Worm (Caenorhabditis elegans) whole organism, late embryonic: ENCODE data around the gene smex-2.

ENCODE experiments used
- C38D4.7 ChIP-seq: fragments of 200-800 bp; sonication (Bioruptor generic); optimal IDR thresholded peaks from 2 replicates; lab custom pipeline; 2018; ENCODE audit warnings: mild to moderate bottlenecking, missing genetic modification characterization, moderate library complexity, missing compliant biosample characterization
- K09A11.1 ChIP-seq: sonication (generic microtip); optimal IDR thresholded peaks from 2 replicates; lab custom pipeline; 2017; ENCODE audit warnings: antibody characterized with exemption, mild to moderate bottlenecking, missing genetic modification characterization, missing compliant biosample characterization; ENCODE audit not compliant: insufficient read depth
- T23F11.4 ChIP-seq: fragments of 200-800 bp; sonication (Bioruptor generic); optimal IDR thresholded peaks from 2 replicates; lab custom pipeline; 2018; ENCODE audit warnings: mild to moderate bottlenecking, missing genetic modification characterization, missing compliant biosample characterization
- Y22D7AL.16 ChIP-seq: sonication (generic microtip); optimal IDR thresholded peaks from 2 replicates; lab custom pipeline; 2016; ENCODE audit warnings: missing genetic modification characterization, missing compliant biosample characterization
- ahr-1 ChIP-seq: sonication (generic microtip); optimal IDR thresholded peaks from 2 replicates; lab custom pipeline; 2016; ENCODE audit warnings: missing genetic modification characterization, missing compliant biosample characterization
- ceh-14 ChIP-seq: sonication (generic microtip); optimal IDR thresholded peaks from 2 replicates; lab custom pipeline; 2016; ENCODE audit warnings: missing genotype, missing genetic modification characterization, missing compliant biosample characterization
- ceh-18 ChIP-seq: sonication (generic microtip); optimal IDR thresholded peaks from 2 replicates; lab custom pipeline; 2016; ENCODE audit warnings: missing genetic modification characterization, missing compliant biosample characterization
- ceh-2 ChIP-seq: sonication (generic microtip); optimal IDR thresholded peaks from 2 replicates; lab custom pipeline; 2016; ENCODE audit warnings: missing genotype, missing genetic modification characterization, missing compliant biosample characterization
- ceh-22 ChIP-seq: sonication (generic microtip); optimal IDR thresholded peaks from 2 replicates; lab custom pipeline; 2017; ENCODE audit warnings: missing biosample characterization, missing genetic modification characterization
- ceh-24 ChIP-seq: sonication (generic microtip); optimal IDR thresholded peaks from 2 replicates; lab custom pipeline; 2016; ENCODE audit warnings: mild to moderate bottlenecking, missing genetic modification characterization, missing compliant biosample characterization
- ceh-30 ChIP-seq: fragments of 150-350 bp; optimal IDR thresholded peaks from 2 replicates; lab custom pipeline; 2014; ENCODE audit warnings: missing biosample characterization, missing genetic modification characterization
- ceh-31 ChIP-seq: sonication (generic microtip); optimal IDR thresholded peaks from 2 replicates; lab custom pipeline; 2016; ENCODE audit warnings: missing genetic modification characterization, missing compliant biosample characterization
- ceh-45 ChIP-seq: fragments of 200-800 bp; sonication (Bioruptor generic); IDR thresholded peaks from 2 replicates; pipeline ENCODE4 v1.3.6; 2022; ENCODE audit warnings: missing genetic modification reagents, missing genetic modification characterization, missing compliant biosample characterization
- ceh-6 ChIP-seq: fragments of 200-800 bp; sonication (Bioruptor generic); optimal IDR thresholded peaks from 2 replicates; lab custom pipeline; 2018; ENCODE audit warnings: mild to moderate bottlenecking, missing genetic modification characterization, missing compliant biosample characterization
- ceh-9 ChIP-seq: sonication (generic microtip); optimal IDR thresholded peaks from 2 replicates; lab custom pipeline; 2016; ENCODE audit warnings: mild to moderate bottlenecking, missing genetic modification characterization, inconsistent platforms, missing compliant biosample characterization
- che-1 ChIP-seq: sonication (generic microtip); optimal IDR thresholded peaks from 2 replicates; lab custom pipeline; 2016; ENCODE audit warnings: mild to moderate bottlenecking, missing genetic modification characterization, missing compliant biosample characterization
- dmd-4 ChIP-seq: sonication (generic microtip); optimal IDR thresholded peaks from 2 replicates; lab custom pipeline; 2016; ENCODE audit warnings: borderline replicate concordance, missing genetic modification characterization, missing compliant biosample characterization
- dve-1 ChIP-seq: sonication (generic microtip); optimal IDR thresholded peaks from 2 replicates; lab custom pipeline; 2017; ENCODE audit warnings: antibody characterized with exemption, mild to moderate bottlenecking, missing genetic modification characterization, missing compliant biosample characterization
- elt-2 ChIP-seq: sonication (generic microtip); optimal IDR thresholded peaks from 2 replicates; lab custom pipeline; 2016; ENCODE audit warnings: missing genetic modification reagents, missing genetic modification characterization, missing compliant biosample characterization
- elt-4 ChIP-seq: sonication (generic microtip); optimal IDR thresholded peaks from 2 replicates; lab custom pipeline; 2016; ENCODE audit warnings: missing genetic modification characterization, missing compliant biosample characterization
- fax-1 ChIP-seq: sonication (generic microtip); optimal IDR thresholded peaks from 2 replicates; lab custom pipeline; 2016; ENCODE audit warnings: missing genotype, missing genetic modification characterization, missing compliant biosample characterization
- fkh-6 ChIP-seq: sonication (generic microtip); optimal IDR thresholded peaks from 2 replicates; lab custom pipeline; 2016; ENCODE audit warnings: missing genetic modification characterization, missing compliant biosample characterization
- hlh-13 ChIP-seq: fragments of 200-800 bp; sonication (Bioruptor generic); optimal IDR thresholded peaks from 2 replicates; lab custom pipeline; 2018; ENCODE audit warnings: mild to moderate bottlenecking, missing genetic modification characterization, missing compliant biosample characterization
- hlh-15 ChIP-seq: sonication (generic microtip); optimal IDR thresholded peaks from 2 replicates; lab custom pipeline; 2016; ENCODE audit warnings: missing genetic modification characterization, missing compliant biosample characterization
- madf-2 ChIP-seq: sonication (generic microtip); optimal IDR thresholded peaks from 2 replicates; lab custom pipeline; 2017; ENCODE audit warnings: missing genetic modification characterization, missing compliant biosample characterization
- mec-3 ChIP-seq: sonication (generic microtip); optimal IDR thresholded peaks from 2 replicates; lab custom pipeline; 2016; ENCODE audit warnings: borderline replicate concordance, missing genetic modification characterization, missing compliant biosample characterization
- nfya-1 ChIP-seq: sonication (generic microtip); optimal IDR thresholded peaks from 2 replicates; lab custom pipeline; 2017; ENCODE audit warnings: missing genetic modification characterization, mild to moderate bottlenecking, missing compliant biosample characterization, antibody characterized with exemption, moderate library complexity
- nhr-11 ChIP-seq: fragments of 150-350 bp; optimal IDR thresholded peaks from 2 replicates; lab custom pipeline; 2014; ENCODE audit warnings: missing biosample characterization, missing genetic modification characterization
- odd-2 ChIP-seq: sonication (generic microtip); optimal IDR thresholded peaks from 2 replicates; lab custom pipeline; 2017; ENCODE audit warnings: antibody characterized with exemption, mild to moderate bottlenecking, missing genetic modification characterization, missing compliant biosample characterization
- pag-3 ChIP-seq: sonication (generic microtip); optimal IDR thresholded peaks from 2 replicates; lab custom pipeline; 2016; ENCODE audit warnings: missing compliant biosample characterization, missing genetic modification characterization, borderline replicate concordance
- pax-1 ChIP-seq: fragments of 150-350 bp; optimal IDR thresholded peaks from 2 replicates; lab custom pipeline; 2014; ENCODE audit warnings: missing biosample characterization, missing genetic modification characterization
- pqm-1 ChIP-seq: sonication (generic microtip); optimal IDR thresholded peaks from 2 replicates; lab custom pipeline; 2016; ENCODE audit warnings: missing genetic modification characterization, missing compliant biosample characterization
- ref-2 ChIP-seq: sonication (generic microtip); optimal IDR thresholded peaks from 2 replicates; lab custom pipeline; 2016; ENCODE audit warnings: missing genetic modification characterization, missing compliant biosample characterization
- sox-2 ChIP-seq: fragments of 200-800 bp; sonication (Bioruptor generic); IDR thresholded peaks from 2 replicates; pipeline ENCODE4 v1.3.6; 2022; ENCODE audit warnings: missing genetic modification reagents, missing genetic modification characterization, missing compliant biosample characterization
- tbx-2 ChIP-seq: sonication (generic microtip); optimal IDR thresholded peaks from 2 replicates; lab custom pipeline; 2016; ENCODE audit warnings: missing genetic modification characterization, missing compliant biosample characterization
- tbx-7 ChIP-seq: sonication (generic microtip); optimal IDR thresholded peaks from 2 replicates; lab custom pipeline; 2016; ENCODE audit warnings: missing genotype, missing genetic modification characterization, missing compliant biosample characterization
- zip-5 ChIP-seq: sonication (generic microtip); optimal IDR thresholded peaks from 2 replicates; lab custom pipeline; 2016; ENCODE audit warnings: missing genetic modification characterization, missing compliant biosample characterization
- ztf-16 ChIP-seq: sonication (generic microtip); optimal IDR thresholded peaks from 2 replicates; lab custom pipeline; 2017; ENCODE audit warnings: missing genetic modification characterization, missing compliant biosample characterization

The smex-2 gene

DNA sequence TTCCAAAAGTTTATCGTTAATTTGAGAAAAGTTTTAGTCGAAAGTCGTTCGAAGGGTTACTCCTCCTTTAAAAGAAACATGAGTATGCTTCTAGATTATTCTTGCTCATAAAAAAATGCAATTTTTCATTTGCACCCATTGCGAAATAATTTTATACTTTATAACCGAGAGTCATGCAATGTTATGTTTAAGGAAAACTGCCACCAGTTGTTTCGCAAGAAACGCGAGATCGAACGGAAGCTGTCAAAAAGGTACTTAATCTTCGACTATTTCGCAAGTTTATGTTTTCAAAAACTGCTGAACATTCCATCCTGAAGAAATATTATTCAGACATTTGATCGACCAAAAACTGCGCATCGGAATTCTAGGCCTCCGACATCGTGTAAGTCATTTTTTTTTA is 25.3 kb downstream of the smex-2 start:
- TF ChIP-seq K09A11.1 = no peak
- TF ChIP-seq ceh-22 (tag; lab: Kevin White, UChicago) = no peak
- no peak for TF ChIP-seq ref-2 (tag; lab: Kevin White, UChicago)
- TF ChIP-seq hlh-15 (tag; lab: Kevin White, UChicago) = no peak

DNA sequence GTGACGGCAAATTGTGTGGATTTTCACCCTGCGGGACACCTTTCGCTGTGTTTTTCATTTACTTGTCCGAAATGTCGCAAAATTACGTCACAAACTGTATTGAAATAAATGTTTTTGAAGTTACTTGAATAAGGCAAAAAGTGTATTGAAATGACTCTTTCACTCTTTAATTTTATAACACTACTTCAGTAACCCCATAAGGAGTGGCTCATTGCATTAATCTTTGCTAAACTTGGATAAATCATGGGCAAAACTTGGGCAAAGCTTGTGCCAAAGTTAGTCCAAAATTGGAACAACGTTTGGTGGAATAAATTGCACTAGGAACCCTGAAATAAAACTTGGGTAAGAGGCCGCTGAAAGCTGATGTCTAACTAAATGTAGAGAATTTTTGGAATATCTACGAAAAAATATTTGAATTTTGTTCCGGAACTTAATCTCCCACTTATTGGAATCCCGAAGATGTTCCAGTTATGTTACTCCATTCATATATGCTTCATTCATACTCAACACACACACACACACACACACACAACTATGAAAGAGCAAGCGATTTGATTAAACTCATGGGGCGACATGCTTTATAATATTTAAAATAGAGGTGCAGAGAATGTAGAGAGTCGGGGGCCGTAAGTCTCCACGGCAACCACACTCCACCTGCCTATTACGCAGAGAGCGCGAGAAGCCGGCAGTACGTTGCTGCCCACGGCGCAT is 26.6 kb downstream of the smex-2 start, which contains the start of gene Y102A11A.9:
Gene Y102A11A.9 (plus strand): TSS at position 661 of the 711 bp plus-strand sequence.
- no peak for TF ChIP-seq K09A11.1
- TF ChIP-seq ceh-24 = no peak
- TF ChIP-seq pax-1 = no peak
- no peak for TF ChIP-seq ceh-18 (tag; lab: Kevin White, UChicago)
- TF ChIP-seq ceh-14 (tag; lab: Kevin White, UChicago) = peak; percentile 17
- TF ChIP-seq elt-4 (tag; lab: Kevin White, UChicago) = no peak

DNA sequence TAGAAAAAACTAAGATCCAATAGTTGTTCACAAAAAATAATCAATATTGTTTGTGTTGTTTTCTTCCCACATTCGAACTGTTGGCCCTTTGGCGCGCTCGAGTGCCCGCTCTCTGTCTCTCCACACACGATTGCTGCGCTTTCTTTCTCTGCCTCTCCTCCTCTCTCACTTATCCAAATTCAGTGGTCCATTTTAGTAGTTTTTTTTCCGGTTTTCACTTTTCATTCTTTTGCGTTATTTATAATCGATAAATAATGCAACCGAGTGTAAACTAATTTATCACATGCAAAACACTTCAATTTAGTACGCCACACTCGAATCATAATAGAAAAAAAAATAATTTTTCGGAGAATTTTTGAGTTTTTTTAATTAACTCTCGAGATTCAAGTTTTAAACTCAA is 38.7 kb downstream of the smex-2 start:
- no peak for TF ChIP-seq ahr-1 (tag; lab: Kevin White, UChicago)
- no peak for TF ChIP-seq ceh-22 (tag; lab: Kevin White, UChicago)
- TF ChIP-seq ceh-6 = no peak
- no peak for TF ChIP-seq sox-2 (GFP tag; lab: Robert Waterston, UW)
- no peak for TF ChIP-seq pag-3
- no peak for TF ChIP-seq hlh-13
- TF ChIP-seq zip-5 (tag; lab: Kevin White, UChicago) = no peak
- no peak for TF ChIP-seq ceh-2
- TF ChIP-seq ceh-18 (tag; lab: Kevin White, UChicago) = no peak
- no peak for TF ChIP-seq ztf-16
- no peak for TF ChIP-seq tbx-2
- TF ChIP-seq tbx-7 (tag; lab: Kevin White, UChicago) = no peak
- TF ChIP-seq dve-1 = no peak
- no peak for TF ChIP-seq ceh-45 (GFP tag; lab: Robert Waterston, UW)
- no peak for TF ChIP-seq nfya-1 (tag; lab: Kevin White, UChicago)
- no peak for TF ChIP-seq ceh-9 (tag; lab: Kevin White, UChicago)
- TF ChIP-seq, all 69 proteins: peak for 0

DNA sequence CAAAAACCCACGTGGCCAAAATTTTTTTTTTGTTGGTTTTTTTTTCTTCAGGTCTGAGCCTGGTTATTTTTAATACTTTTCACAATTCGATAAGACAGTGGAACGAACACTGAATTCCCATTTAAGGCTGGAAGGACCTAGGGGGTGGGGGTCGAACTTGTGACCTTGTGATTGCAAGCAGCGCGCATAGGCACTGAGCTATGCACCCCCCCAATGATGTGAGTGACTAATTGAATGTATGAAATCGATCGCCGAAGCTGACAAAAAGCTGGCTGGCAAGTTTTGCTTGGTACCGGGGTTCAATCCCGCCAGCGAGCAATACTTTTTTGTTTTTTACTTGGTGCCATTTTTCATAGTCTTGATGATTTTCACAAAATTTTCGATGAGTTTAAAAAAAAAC is 40.4 kb downstream of the smex-2 start:
- TF ChIP-seq tbx-7 (tag; lab: Kevin White, UChicago) (no peak), mec-3 (tag; lab: Kevin White, UChicago) (no peak), fkh-6 (no peak), ceh-31 (no peak), fax-1 (tag; lab: Kevin White, UChicago) (no peak), dve-1 (no peak), T23F11.4 (no peak), sox-2 (GFP tag; lab: Robert Waterston, UW) (no peak), nhr-11 (tag; lab: Kevin White, UChicago) (no peak), nfya-1 (tag; lab: Kevin White, UChicago) (no peak), elt-2 (tag; lab: Kevin White, UChicago) (no peak), Y22D7AL.16 (tag; lab: Kevin White, UChicago) (no peak), ceh-18 (tag; lab: Kevin White, UChicago) (no peak), che-1 (tag; lab: Kevin White, UChicago) (no peak), dmd-4 (no peak), ahr-1 (tag; lab: Kevin White, UChicago) (no peak), ceh-30 (tag; lab: Kevin White, UChicago) (no peak)

DNA sequence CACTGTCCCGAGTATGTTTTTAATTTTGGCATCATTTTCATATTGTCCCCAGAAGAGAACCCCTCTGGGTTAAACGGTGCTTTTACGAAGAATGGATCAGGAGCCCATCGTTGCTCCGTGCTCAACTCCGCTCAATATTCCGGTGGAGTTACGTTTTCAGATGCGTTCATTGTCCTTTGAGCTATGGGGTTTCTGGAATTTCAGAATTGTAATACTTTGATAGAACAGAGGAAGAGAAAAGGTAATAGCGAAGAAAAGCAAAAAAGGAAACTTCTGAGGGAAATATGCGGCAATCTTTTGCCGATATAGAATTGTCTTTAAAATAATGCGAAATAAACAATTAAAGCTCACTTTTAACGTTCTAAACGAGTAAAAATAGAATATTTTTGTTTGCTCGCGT is 41.3 kb downstream of the smex-2 start, which contains the start of gene Y40A1A.3:
Gene Y40A1A.3 (minus strand): TSS at position 101 of the 400 bp plus-strand sequence.
- TF ChIP-seq elt-2 (tag; lab: Kevin White, UChicago) = no peak
- no peak for TF ChIP-seq madf-2 (tag; lab: Kevin White, UChicago)
- TF ChIP-seq odd-2 (tag; lab: Kevin White, UChicago) = no peak
- no peak for TF ChIP-seq Y22D7AL.16 (tag; lab: Kevin White, UChicago)
- no peak for TF ChIP-seq pax-1
- TF ChIP-seq che-1 (tag; lab: Kevin White, UChicago) = no peak
- TF ChIP-seq C38D4.7 = no peak
- TF ChIP-seq ceh-30 (tag; lab: Kevin White, UChicago) = no peak
- TF ChIP-seq pqm-1 (tag; lab: Kevin White, UChicago) = no peak
